Worm (Caenorhabditis elegans) whole organism, mixed stage, embryonic: ENCODE results near the gene C14B1.3.

Experiments used
- M03D4.4 ChIP-seq: sonication (generic microtip); optimal IDR thresholded peaks from 2 replicates; lab custom pipeline; 2017; ENCODE audit warnings: mild to moderate bottlenecking, missing genetic modification characterization, missing compliant biosample characterization
- blmp-1 ChIP-seq: fragments of 150-350 bp; optimal IDR thresholded peaks from 2 replicates; lab custom pipeline; 2014; ENCODE audit warnings: missing biosample characterization, missing genetic modification characterization
- ceh-39 ChIP-seq: fragments of 150-350 bp; optimal IDR thresholded peaks from 2 replicates; lab custom pipeline; 2014; ENCODE audit warnings: missing biosample characterization, missing genetic modification characterization
- elt-3 ChIP-seq: fragments of 150-350 bp; optimal IDR thresholded peaks from 2 replicates; lab custom pipeline; 2014; ENCODE audit warnings: missing biosample characterization, missing genetic modification characterization
- ham-2 ChIP-seq: fragments of 200-800 bp; sonication (Bioruptor generic); optimal IDR thresholded peaks from 2 replicates; lab custom pipeline; 2018; ENCODE audit warnings: mild to moderate bottlenecking, missing genetic modification characterization, missing compliant biosample characterization
- hlh-1 ChIP-seq: fragments of 150-350 bp; optimal IDR thresholded peaks from 2 replicates; lab custom pipeline; 2014; ENCODE audit warnings: missing biosample characterization, missing genetic modification reagents, missing genetic modification characterization
- mep-1 ChIP-seq: fragments of 150-350 bp; optimal IDR thresholded peaks from 2 replicates; lab custom pipeline; 2017; ENCODE audit warnings: missing biosample characterization, missing genetic modification reagents, missing genetic modification characterization, inconsistent platforms
- nhr-76 ChIP-seq: sonication (generic microtip); optimal IDR thresholded peaks from 2 replicates; lab custom pipeline; 2017; ENCODE audit warnings: missing biosample characterization, missing genetic modification characterization
- pha-4 ChIP-seq: fragments of 150-350 bp; optimal IDR thresholded peaks from 2 replicates; lab custom pipeline; 2018; ENCODE audit warnings: missing biosample characterization, missing genetic modification reagents, missing genetic modification characterization
- sptf-1 ChIP-seq: sonication (generic microtip); optimal IDR thresholded peaks from 2 replicates; lab custom pipeline; 2017; ENCODE audit warnings: mild to moderate bottlenecking, missing genetic modification characterization, moderate library complexity, missing compliant biosample characterization
- unc-120 ChIP-seq: sonication (generic microtip); optimal IDR thresholded peaks from 2 replicates; lab custom pipeline; 2017; ENCODE audit warnings: missing genetic modification characterization, missing compliant biosample characterization; ENCODE audit not compliant: poor library complexity, severe bottlenecking
- unc-39 ChIP-seq: fragments of 150-350 bp; optimal IDR thresholded peaks from 2 replicates; lab custom pipeline; 2014; ENCODE audit warnings: missing biosample characterization, missing genetic modification characterization

Gene C14B1.3

DNA sequence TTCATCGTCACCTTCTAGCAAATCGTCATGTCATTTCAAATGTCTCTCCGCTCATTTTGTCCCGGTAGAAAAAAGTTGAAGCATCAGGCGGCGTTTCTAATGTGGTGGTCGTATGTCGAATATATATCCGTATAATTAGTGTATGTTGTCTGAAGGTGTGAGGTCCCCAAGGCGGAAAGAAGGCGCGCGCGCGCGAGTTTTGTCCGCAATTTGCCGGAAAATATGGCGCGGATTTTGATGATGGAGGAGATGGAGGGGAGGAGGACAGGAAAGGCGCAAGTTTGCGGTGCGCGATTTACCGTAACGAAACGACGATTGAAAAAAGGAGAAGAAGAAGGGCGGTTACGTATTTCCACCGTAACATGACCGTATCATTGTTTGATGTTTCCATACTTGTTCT, 38.7 kb downstream of the C14B1.3 start:
- TF ChIP-seq elt-3 (tag; lab: Kevin White, UChicago) (no peak), hlh-1 (tag; lab: Kevin White, UChicago) (no peak), unc-120 (tag; lab: Kevin White, UChicago) (no peak)
- TF ChIP-seq, all 35 proteins: peak for 0

DNA sequence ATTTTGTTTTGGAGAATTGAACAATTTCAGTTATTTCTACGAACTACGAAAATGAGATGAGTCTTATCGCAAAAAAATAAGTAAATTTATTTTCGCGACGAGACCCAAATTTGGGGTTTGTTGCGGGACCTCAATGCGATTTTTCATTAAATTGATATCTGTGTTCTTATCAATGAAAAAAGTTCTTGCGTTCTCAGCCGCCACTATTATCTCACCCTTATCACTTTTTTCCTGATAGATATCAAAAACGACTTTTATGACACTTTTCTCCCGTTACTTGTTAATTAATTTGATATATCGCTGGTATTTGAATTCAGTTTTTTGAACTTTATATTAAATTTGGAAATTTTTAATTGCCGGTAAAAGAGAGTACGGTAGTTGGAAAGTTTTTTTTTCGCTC, 40.0 kb downstream of the C14B1.3 start:
- TF ChIP-seq ceh-39 (tag; lab: Kevin White, UChicago) (no peak), blmp-1 (tag; lab: Kevin White, UChicago) (no peak), unc-39 (tag; lab: Kevin White, UChicago) (no peak), mep-1 (tag; lab: Kevin White, UChicago) (no peak), sptf-1 (no peak), ham-2 (GFP tag; lab: Kevin White, UChicago) (no peak), M03D4.4 (tag; lab: Kevin White, UChicago) (no peak)

ce11 chrIII:3745138-3745537, 41.8 kb downstream of the C14B1.3 start, which contains the start of gene lin-48:
lin-48 (plus strand) TSS chrIII:3745438.
- TF ChIP-seq nhr-76 (tag; lab: Kevin White, UChicago) (no peak), unc-39 (tag; lab: Kevin White, UChicago) (no peak), pha-4 (tag; lab: Kevin White, UChicago) (no peak)
- TF ChIP-seq, all 35 proteins: peak for 0
